Worm (Caenorhabditis elegans) whole organism, L1 larva: ENCODE data around the gene rab-19.
A peak's percentile ranks its signal among the peaks of the same experiment; 100 is the strongest.

Experiments
- C16A3.4 ChIP-seq: fragments of 150-350 bp; optimal IDR thresholded peaks from 2 replicates; lab custom pipeline; 2014; ENCODE audit warnings: missing biosample characterization, missing genetic modification characterization
- C34B4.2 ChIP-seq: sonication (generic microtip); optimal IDR thresholded peaks from 2 replicates; lab custom pipeline; 2017; ENCODE audit warnings: mild to moderate bottlenecking, missing genetic modification characterization, missing compliant biosample characterization
- Y116A8C.19 ChIP-seq: sonication (generic microtip); optimal IDR thresholded peaks from 2 replicates; lab custom pipeline; 2016; ENCODE audit warnings: missing compliant biosample characterization, missing genetic modification characterization, borderline replicate concordance
- alr-1 ChIP-seq: fragments of 200-800 bp; sonication (Bioruptor generic); optimal IDR thresholded peaks from 2 replicates; lab custom pipeline; 2018; ENCODE audit warnings: borderline replicate concordance, mild to moderate bottlenecking, missing genetic modification characterization, missing compliant biosample characterization
- blmp-1 ChIP-seq: fragments of 150-350 bp; optimal IDR thresholded peaks from 2 replicates; lab custom pipeline; 2014; ENCODE audit warnings: missing biosample characterization, missing genetic modification characterization
- ceh-63 ChIP-seq: fragments of 200-800 bp; sonication (Bioruptor generic); optimal IDR thresholded peaks from 2 replicates; lab custom pipeline; 2018; ENCODE audit warnings: mild to moderate bottlenecking, missing genetic modification characterization, missing compliant biosample characterization
- ceh-88 ChIP-seq: fragments of 200-800 bp; sonication (Bioruptor generic); IDR thresholded peaks from 2 replicates; pipeline ENCODE4 v1.3.6; 2022; ENCODE audit warnings: missing genetic modification characterization, missing compliant biosample characterization
- ces-1 ChIP-seq: fragments of 150-350 bp; optimal IDR thresholded peaks from 2 replicates; lab custom pipeline; 2014; ENCODE audit warnings: missing biosample characterization, missing genetic modification reagents, missing genetic modification characterization
- efl-1 ChIP-seq, 4 experiments: fragments of 150-350 bp; optimal IDR thresholded peaks in 3 of 4; peaks in 1 of 4; 1 replicate in 1 of 4; 2 replicates in 3 of 4; lab custom pipeline; 2014; ENCODE audit warnings: missing biosample characterization in 2 of 4, missing genetic modification characterization in 2 of 4, missing genetic modification reagents in 2 of 4
- efl-3 ChIP-seq: fragments of 200-800 bp; sonication (Bioruptor generic); optimal IDR thresholded peaks from 2 replicates; lab custom pipeline; 2018; ENCODE audit warnings: mild to moderate bottlenecking, missing genetic modification characterization, missing compliant biosample characterization
- elt-2 ChIP-seq: sonication (generic microtip); optimal IDR thresholded peaks from 2 replicates; lab custom pipeline; 2016; ENCODE audit warnings: missing genetic modification characterization, mild to moderate bottlenecking, inconsistent platforms, missing compliant biosample characterization, missing genetic modification reagents
- elt-3 ChIP-seq, 6 experiments: fragments of 150-350 bp in 1 of 6; sonication (generic microtip); optimal IDR thresholded peaks; 2 replicates each; lab custom pipeline; 2017 to 2018; ENCODE audit warnings: missing biosample characterization in 6 of 6, missing genetic modification characterization in 6 of 6, inconsistent platforms in 1 of 6
- ets-5 ChIP-seq: fragments of 200-800 bp; sonication (Bioruptor generic); IDR thresholded peaks from 2 replicates; pipeline ENCODE4 v1.3.6; 2022; ENCODE audit warnings: missing genetic modification characterization, missing compliant biosample characterization
- fkh-10 ChIP-seq: sonication (generic microtip); optimal IDR thresholded peaks from 2 replicates; lab custom pipeline; 2017; ENCODE audit warnings: missing biosample characterization, missing genetic modification reagents, missing genetic modification characterization
- fkh-8 ChIP-seq: sonication (generic microtip); optimal IDR thresholded peaks from 2 replicates; lab custom pipeline; 2016; ENCODE audit warnings: mild to moderate bottlenecking, missing genetic modification characterization, missing compliant biosample characterization
- grh-1 ChIP-seq: fragments of 200-800 bp; sonication (Bioruptor generic); IDR thresholded peaks from 2 replicates; pipeline ENCODE4 v1.3.6; 2022; ENCODE audit warnings: missing genetic modification reagents, missing genetic modification characterization, missing compliant biosample characterization
- hlh-17 ChIP-seq: fragments of 200-800 bp; sonication (Bioruptor generic); optimal IDR thresholded peaks from 2 replicates; lab custom pipeline; 2018; ENCODE audit warnings: missing genetic modification characterization, mild to moderate bottlenecking, missing compliant biosample characterization, moderate library complexity, borderline replicate concordance
- irx-1 ChIP-seq: sonication (generic microtip); optimal IDR thresholded peaks from 2 replicates; lab custom pipeline; 2016; ENCODE audit warnings: missing genetic modification characterization, missing compliant biosample characterization
- isw-1 ChIP-seq: fragments of 200-800 bp; sonication (Bioruptor generic); IDR thresholded peaks from 2 replicates; pipeline ENCODE4 v1.3.6; 2022; ENCODE audit warnings: missing genetic modification characterization, missing compliant biosample characterization
- jun-1 ChIP-seq: fragments of 150-350 bp; optimal IDR thresholded peaks from 2 replicates; lab custom pipeline; 2014; ENCODE audit warnings: missing biosample characterization, missing genetic modification reagents, missing genetic modification characterization
- lin-14 ChIP-seq: fragments of 200-800 bp; sonication (Bioruptor generic); optimal IDR thresholded peaks from 2 replicates; lab custom pipeline; 2018; ENCODE audit warnings: mild to moderate bottlenecking, missing genetic modification characterization, moderate library complexity, missing compliant biosample characterization
- lin-35 ChIP-seq, 2 experiments: fragments of 150-350 bp; optimal IDR thresholded peaks; 2 replicates each; lab custom pipeline; 2014; ENCODE audit warnings: missing biosample characterization in 2 of 2, missing genetic modification characterization in 2 of 2, missing genetic modification reagents in 2 of 2
- lir-3 ChIP-seq: sonication (generic microtip); optimal IDR thresholded peaks from 2 replicates; lab custom pipeline; 2016; ENCODE audit warnings: mild to moderate bottlenecking, missing genetic modification characterization, moderate library complexity, missing compliant biosample characterization; ENCODE audit not compliant: poor library complexity
- lsy-2 ChIP-seq, 2 experiments: fragments of 150-350 bp; optimal IDR thresholded peaks; 2 replicates each; lab custom pipeline; 2014; ENCODE audit warnings: missing biosample characterization in 2 of 2, missing genetic modification characterization in 2 of 2
- mdl-1 ChIP-seq, 2 experiments: fragments of 150-350 bp; optimal IDR thresholded peaks; 2 replicates each; lab custom pipeline; 2014 to 2017; ENCODE audit warnings: missing biosample characterization in 2 of 2, missing genetic modification characterization in 2 of 2, inconsistent platforms in 1 of 2
- mef-2 ChIP-seq: fragments of 150-350 bp; optimal IDR thresholded peaks from 2 replicates; lab custom pipeline; 2014; ENCODE audit warnings: missing biosample characterization, missing genetic modification characterization
- mep-1 ChIP-seq: fragments of 150-350 bp; optimal IDR thresholded peaks from 2 replicates; lab custom pipeline; 2014; ENCODE audit warnings: missing biosample characterization, missing genetic modification characterization
- nhr-11 ChIP-seq: fragments of 150-350 bp; optimal IDR thresholded peaks from 2 replicates; lab custom pipeline; 2014; ENCODE audit warnings: missing biosample characterization, missing genetic modification characterization
- nhr-12 ChIP-seq: sonication (generic microtip); optimal IDR thresholded peaks from 2 replicates; lab custom pipeline; 2017; ENCODE audit warnings: missing biosample characterization, missing genetic modification characterization
- nhr-47 ChIP-seq: sonication (generic microtip); optimal IDR thresholded peaks from 2 replicates; lab custom pipeline; 2016; ENCODE audit warnings: mild to moderate bottlenecking, missing genetic modification characterization, moderate library complexity, missing compliant biosample characterization
- nhr-76 ChIP-seq: sonication (generic microtip); optimal IDR thresholded peaks from 2 replicates; lab custom pipeline; 2017; ENCODE audit warnings: missing biosample characterization, missing genetic modification characterization
- nhr-84 ChIP-seq: sonication (generic microtip); optimal IDR thresholded peaks from 2 replicates; lab custom pipeline; 2017; ENCODE audit warnings: missing biosample characterization, missing genetic modification characterization
- pqm-1 ChIP-seq: sonication (generic microtip); optimal IDR thresholded peaks from 3 replicates; lab custom pipeline; 2017; ENCODE audit warnings: missing biosample characterization, missing genetic modification characterization
- skn-1 ChIP-seq: fragments of 150-350 bp; optimal IDR thresholded peaks from 2 replicates; lab custom pipeline; 2014; ENCODE audit warnings: missing biosample characterization, missing genetic modification characterization
- snpc-4 ChIP-seq: fragments of 150-350 bp; optimal IDR thresholded peaks from 2 replicates; lab custom pipeline; 2014; ENCODE audit warnings: missing biosample characterization, missing genetic modification characterization
- sox-4 ChIP-seq: sonication (generic microtip); optimal IDR thresholded peaks from 2 replicates; lab custom pipeline; 2016; ENCODE audit warnings: missing genetic modification characterization, missing compliant biosample characterization
- sptf-1 ChIP-seq: fragments of 150-350 bp; optimal IDR thresholded peaks from 2 replicates; lab custom pipeline; 2014; ENCODE audit warnings: missing biosample characterization, missing genetic modification characterization
- sup-37 ChIP-seq: fragments of 200-800 bp; sonication (Bioruptor generic); optimal IDR thresholded peaks from 2 replicates; lab custom pipeline; 2018; ENCODE audit warnings: mild to moderate bottlenecking, missing genetic modification characterization, missing compliant biosample characterization
- tbx-2 ChIP-seq: sonication (generic microtip); optimal IDR thresholded peaks from 2 replicates; lab custom pipeline; 2016; ENCODE audit warnings: missing genetic modification characterization, missing compliant biosample characterization
- unc-30 ChIP-seq: sonication (generic microtip); optimal IDR thresholded peaks from 2 replicates; lab custom pipeline; 2017; ENCODE audit warnings: missing biosample characterization, missing genetic modification characterization
- unc-98 ChIP-seq: fragments of 200-800 bp; sonication (Bioruptor generic); IDR thresholded peaks from 2 replicates; pipeline ENCODE4 v1.3.6; 2022; ENCODE audit warnings: missing genetic modification characterization, missing compliant biosample characterization
- vab-15 ChIP-seq: sonication (generic microtip); optimal IDR thresholded peaks from 2 replicates; lab custom pipeline; 2017; ENCODE audit warnings: missing genotype, mild to moderate bottlenecking, missing genetic modification characterization, missing compliant biosample characterization
- xbp-1 ChIP-seq: sonication (generic microtip); optimal IDR thresholded peaks from 2 replicates; lab custom pipeline; 2016; ENCODE audit warnings: missing genetic modification characterization, missing compliant biosample characterization
- zip-4 ChIP-seq: fragments of 200-800 bp; sonication (Bioruptor generic); optimal IDR thresholded peaks from 2 replicates; lab custom pipeline; 2018; ENCODE audit warnings: mild to moderate bottlenecking, missing genetic modification characterization, moderate library complexity, missing compliant biosample characterization

Gene rab-19

DNA sequence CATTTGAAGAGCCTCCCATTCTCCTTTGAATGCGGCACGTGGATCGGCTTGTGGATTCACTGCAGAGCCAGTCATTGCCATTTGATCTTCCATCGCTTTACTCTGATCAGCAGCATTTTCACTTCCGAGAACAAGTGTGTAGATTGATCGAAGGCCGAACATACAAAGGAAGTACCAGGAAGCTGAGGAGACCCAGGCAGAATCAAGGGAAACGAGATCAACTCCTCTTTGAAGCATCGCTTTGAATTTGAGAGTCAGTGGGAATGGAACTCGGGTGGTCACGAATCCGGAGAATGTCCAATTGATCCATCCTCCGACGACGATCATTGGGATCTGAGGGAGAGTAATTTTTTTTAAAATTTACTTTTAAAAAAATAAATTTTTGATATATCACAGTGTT lies 3.7 kb downstream of the rab-19 start:
- TF ChIP-seq efl-1 (optimal IDR thresholded peaks at IDR 0.05; lab: Kevin White, UChicago) (no peak), efl-1 (GFP tag; optimal IDR thresholded peaks at IDR 0.05 in 1 of 2; lab: Kevin White, UChicago) (peak in 1 of 2 experiments; percentile 58), alr-1 (tag; lab: Kevin White, UChicago) (no peak)
- TF ChIP-seq, all 84 proteins: peak for 1

DNA sequence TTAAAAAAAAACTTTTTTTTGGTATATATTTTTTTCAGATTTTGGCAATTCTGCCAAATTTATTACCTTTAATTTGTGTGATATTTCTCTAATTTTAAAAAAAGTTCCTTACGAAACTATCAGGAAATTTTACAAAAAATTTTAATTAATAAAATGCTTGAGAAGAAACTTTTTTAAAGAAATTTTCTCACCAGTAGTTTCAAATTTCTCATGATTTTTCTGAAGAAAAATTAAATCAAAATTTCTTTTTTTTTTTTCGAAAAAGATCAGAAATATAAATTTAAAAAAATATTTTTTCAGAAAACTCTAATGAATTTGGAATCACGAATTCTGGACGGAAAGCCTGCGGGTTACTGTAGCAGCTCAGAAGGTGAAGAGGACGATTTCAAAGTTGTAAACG lies 6.5 kb downstream of the rab-19 start, which contains the start of gene mau-8:
Gene mau-8, plus strand, starts transcription at position 301 of the 400 bp plus-strand sequence.
- TF ChIP-seq ceh-88 (GFP tag; lab: Robert Waterston, UW): no peak
- no peak for TF ChIP-seq isw-1
- TF ChIP-seq C34B4.2 (tag; lab: Kevin White, UChicago): no peak
- TF ChIP-seq elt-3 (tag; optimal IDR thresholded peaks at IDR 0.05; lab: Kevin White, UChicago): no peak
- no peak for TF ChIP-seq ets-5
- TF ChIP-seq blmp-1: no peak
- no peak for TF ChIP-seq nhr-11 (tag; lab: Kevin White, UChicago)

DNA sequence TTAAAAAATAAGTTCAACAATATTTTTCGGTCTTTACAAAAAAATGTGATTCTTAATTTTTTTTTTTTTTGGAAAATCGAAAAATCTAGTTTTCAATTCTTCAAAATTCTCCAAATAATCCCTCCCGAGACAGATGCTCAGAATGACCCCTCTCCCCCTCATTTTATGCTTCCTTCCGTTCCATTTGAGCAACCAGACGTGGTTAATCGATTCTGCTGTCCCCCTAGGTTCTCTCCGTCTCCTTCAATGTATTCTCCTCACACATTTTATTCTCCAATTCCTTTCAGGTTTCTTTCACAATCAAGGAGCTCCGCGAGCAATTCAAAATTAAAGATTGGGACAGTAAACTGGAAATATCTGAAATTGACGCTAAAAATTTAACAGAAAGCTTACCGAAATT lies 9.3 kb downstream of the rab-19 start:
- TF ChIP-seq mef-2 (tag; lab: Kevin White, UChicago) (no peak), lin-35 (GFP tag; optimal IDR thresholded peaks at IDR 0.05; lab: Kevin White, UChicago) (no peak), zip-4 (no peak), irx-1 (tag; lab: Kevin White, UChicago) (no peak), Y116A8C.19 (tag; lab: Kevin White, UChicago) (no peak), mdl-1 (tag; optimal IDR thresholded peaks at IDR 0.05; lab: Kevin White, UChicago) (no peak)

DNA sequence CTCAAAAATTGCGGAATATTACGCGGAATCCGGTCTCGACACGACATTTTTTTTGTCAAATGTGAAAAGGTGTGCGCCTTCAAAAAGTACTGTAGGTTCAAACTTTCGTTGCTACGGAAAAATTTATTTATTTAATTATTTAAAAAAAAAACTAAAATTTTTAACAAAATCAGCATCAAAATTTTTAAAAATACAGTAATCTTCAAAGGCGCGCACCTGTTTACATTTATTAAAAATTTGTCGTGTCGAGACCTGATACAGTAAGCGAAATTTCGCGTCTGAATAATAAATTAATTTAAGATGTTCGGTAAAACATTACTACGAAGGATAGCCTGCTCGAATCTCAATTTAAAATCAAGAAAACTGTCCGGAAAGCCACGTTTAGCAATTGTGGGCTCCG lies 12.5 kb downstream of the rab-19 start, which contains the start of gene Y62E10A.6:
Gene Y62E10A.6, plus strand, starts transcription at position 301 of the 400 bp plus-strand sequence.
- TF ChIP-seq unc-98 (GFP tag; lab: Robert Waterston, UW) (no peak), nhr-76 (tag; lab: Kevin White, UChicago) (no peak), efl-3 (GFP tag; lab: Kevin White, UChicago) (no peak)

DNA sequence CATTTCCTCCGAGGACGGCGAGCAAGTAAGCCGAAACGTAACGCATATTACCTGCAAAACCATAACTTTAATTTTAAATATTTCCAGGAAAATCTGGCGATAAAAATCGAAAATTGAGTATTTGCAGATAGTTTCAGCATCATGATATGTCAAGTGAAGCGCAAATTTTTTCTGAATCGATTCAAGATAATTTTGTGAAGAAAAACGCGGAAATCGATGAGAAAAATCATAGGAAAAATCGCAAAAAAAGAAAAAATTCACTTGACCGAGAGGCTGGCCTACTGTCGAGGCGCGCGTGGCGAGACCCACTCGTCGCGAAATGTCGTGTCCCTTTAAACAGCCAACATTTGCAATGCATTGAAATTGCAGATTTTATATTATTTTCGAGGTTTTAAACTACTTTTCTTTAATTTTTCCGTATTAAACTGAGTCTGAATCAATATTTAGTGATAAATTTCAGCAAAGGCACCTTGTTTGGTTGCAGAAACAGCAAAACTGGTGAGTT lies 13.9 kb downstream of the rab-19 start, which contains the start of the genes rla-2, popl-7 and Y62E10A.24:
Gene rla-2, minus strand, starts transcription at position 51 of the 505 bp plus-strand sequence.
Gene popl-7, plus strand, starts transcription at position 455 of the 505 bp plus-strand sequence.
Gene Y62E10A.24, plus strand, starts transcription at position 476 of the 505 bp plus-strand sequence.
- TF ChIP-seq tbx-2 (tag; lab: Kevin White, UChicago) (no peak), mep-1 (tag; lab: Kevin White, UChicago) (no peak), nhr-12 (no peak), nhr-84 (tag; lab: Kevin White, UChicago) (no peak), xbp-1 (tag; lab: Kevin White, UChicago) (no peak), nhr-11 (tag; lab: Kevin White, UChicago) (no peak), ceh-63 (GFP tag; lab: Kevin White, UChicago) (no peak), unc-98 (GFP tag; lab: Robert Waterston, UW) (no peak), fkh-10 (GFP tag; lab: Kevin White, UChicago) (no peak), skn-1 (tag; lab: Kevin White, UChicago) (peak; percentile 29), C16A3.4 (tag; lab: Kevin White, UChicago) (peak; percentile 6), ces-1 (GFP tag; lab: Kevin White, UChicago) (no peak), efl-1 (optimal IDR thresholded peaks at IDR 0.05; lab: Kevin White, UChicago) (peak; percentile 32 to 50), efl-1 (GFP tag; optimal IDR thresholded peaks at IDR 0.05 in 1 of 2; lab: Kevin White, UChicago) (peak; percentile 41 to 95), jun-1 (no peak), sox-4 (tag; lab: Kevin White, UChicago) (no peak), pqm-1 (no peak), nhr-47 (tag; lab: Kevin White, UChicago) (peak; percentile 8), isw-1 (no peak), sptf-1 (tag; lab: Kevin White, UChicago) (no peak), lin-14 (GFP tag; lab: Kevin White, UChicago) (no peak), fkh-8 (tag; lab: Kevin White, UChicago) (no peak), snpc-4 (tag; lab: Kevin White, UChicago) (no peak), grh-1 (GFP tag; lab: Robert Waterston, UW) (no peak), unc-30 (tag; lab: Kevin White, UChicago) (no peak), elt-2 (no peak), mdl-1 (tag; optimal IDR thresholded peaks at IDR 0.05; lab: Kevin White, UChicago) (no peak), vab-15 (no peak), hlh-17 (GFP tag; lab: Kevin White, UChicago) (no peak), lsy-2 (tag; optimal IDR thresholded peaks at IDR 0.05; lab: Kevin White, UChicago) (peak; percentile 52 to 91), sup-37 (GFP tag; lab: Kevin White, UChicago) (no peak), lir-3 (tag; lab: Kevin White, UChicago) (no peak)
